Worm (Caenorhabditis elegans) whole organism, L4 larva: ENCODE measurements around the gene F49F1.12.

Experiments used
- F37D6.2 ChIP-seq: sonication (generic microtip); optimal IDR thresholded peaks from 2 replicates; lab custom pipeline; 2016; ENCODE audit warnings: mild to moderate bottlenecking, missing genetic modification characterization, missing compliant biosample characterization
- R02D3.7 ChIP-seq: fragments of 150-350 bp; sonication (generic microtip); optimal IDR thresholded peaks from 3 replicates; lab custom pipeline; 2014; ENCODE audit warnings: missing biosample characterization, missing genetic modification characterization
- T20F7.1 ChIP-seq: fragments of 200-800 bp; sonication (Bioruptor generic); optimal IDR thresholded peaks from 2 replicates; lab custom pipeline; 2018; ENCODE audit warnings: mild to moderate bottlenecking, missing genetic modification characterization, missing compliant biosample characterization
- Y48G9A.11 ChIP-seq: fragments of 200-800 bp; sonication (Bioruptor generic); IDR thresholded peaks from 2 replicates; pipeline ENCODE4 v1.3.6; 2022; ENCODE audit warnings: missing genetic modification reagents, missing genetic modification characterization, missing compliant biosample characterization
- ZK337.2 ChIP-seq: fragments of 200-800 bp; sonication (Bioruptor generic); IDR thresholded peaks from 2 replicates; pipeline ENCODE4 v1.3.6; 2022; ENCODE audit warnings: missing genetic modification reagents, missing genetic modification characterization, missing compliant biosample characterization
- ZK546.5 ChIP-seq, 2 experiments: sonication (generic microtip); optimal IDR thresholded peaks; 2 replicates each; lab custom pipeline; 2017; ENCODE audit warnings: missing biosample characterization in 2 of 2, missing genetic modification characterization in 2 of 2
- aly-2 ChIP-seq: sonication (generic microtip); optimal IDR thresholded peaks from 2 replicates; lab custom pipeline; 2018; ENCODE audit warnings: missing biosample characterization, missing genetic modification characterization
- ama-1 ChIP-seq: fragments of 150-350 bp; optimal IDR thresholded peaks from 2 replicates; lab custom pipeline; 2014; ENCODE audit warnings: inconsistent platforms, mixed read lengths
- ceh-62 ChIP-seq: sonication (generic microtip); optimal IDR thresholded peaks from 2 replicates; lab custom pipeline; 2017; ENCODE audit warnings: missing biosample characterization, missing genetic modification characterization
- ces-1 ChIP-seq: fragments of 150-350 bp; sonication (generic microtip); optimal IDR thresholded peaks from 4 replicates; lab custom pipeline; 2014; ENCODE audit warnings: missing biosample characterization, missing genetic modification reagents, missing genetic modification characterization
- ctbp-1 ChIP-seq: fragments of 200-800 bp; sonication (Bioruptor generic); IDR thresholded peaks from 2 replicates; pipeline ENCODE4 v1.3.6; 2022; ENCODE audit warnings: missing genetic modification reagents, missing genetic modification characterization, missing compliant biosample characterization
- daf-12 ChIP-seq: fragments of 150-350 bp; optimal IDR thresholded peaks from 2 replicates; lab custom pipeline; 2014; ENCODE audit warnings: missing biosample characterization, missing genetic modification reagents, missing genetic modification characterization
- daf-16 ChIP-seq, 3 experiments: sonication (generic microtip); optimal IDR thresholded peaks; 2 replicates each; lab custom pipeline; 2016 to 2017; ENCODE audit warnings: missing genetic modification characterization in 3 of 3, missing genetic modification reagents in 3 of 3, mild to moderate bottlenecking in 2 of 3, missing compliant biosample characterization in 2 of 3, missing biosample characterization in 1 of 3, moderate library complexity in 1 of 3
- daf-8 ChIP-seq: fragments of 200-800 bp; sonication (Bioruptor generic); IDR thresholded peaks from 2 replicates; pipeline ENCODE4 v1.3.6; 2022; ENCODE audit warnings: missing genetic modification characterization, missing compliant biosample characterization
- dmd-6 ChIP-seq: fragments of 200-800 bp; sonication (Bioruptor generic); IDR thresholded peaks from 2 replicates; pipeline ENCODE4 v1.3.6; 2022; ENCODE audit warnings: missing genetic modification reagents, missing genetic modification characterization, missing compliant biosample characterization
- dve-1 ChIP-seq: sonication (generic microtip); optimal IDR thresholded peaks from 2 replicates; lab custom pipeline; 2017; ENCODE audit warnings: antibody characterized with exemption, mild to moderate bottlenecking, missing genetic modification characterization, missing compliant biosample characterization; ENCODE audit not compliant: insufficient read depth
- gei-8 ChIP-seq: fragments of 200-800 bp; sonication (Bioruptor generic); optimal IDR thresholded peaks from 2 replicates; lab custom pipeline; 2018; ENCODE audit warnings: mild to moderate bottlenecking, missing genetic modification characterization, missing compliant biosample characterization
- hlh-11 ChIP-seq: fragments of 200-800 bp; sonication (Bioruptor generic); optimal IDR thresholded peaks from 2 replicates; lab custom pipeline; 2018; ENCODE audit warnings: mild to moderate bottlenecking, missing genetic modification characterization, missing compliant biosample characterization
- hlh-30 ChIP-seq: sonication (generic microtip); optimal IDR thresholded peaks from 2 replicates; lab custom pipeline; 2017; ENCODE audit warnings: antibody characterized with exemption, mild to moderate bottlenecking, missing genetic modification characterization, missing compliant biosample characterization; ENCODE audit not compliant: insufficient read depth
- jun-1 ChIP-seq: fragments of 150-350 bp; optimal IDR thresholded peaks from 2 replicates; lab custom pipeline; 2014; ENCODE audit warnings: missing biosample characterization, missing genetic modification reagents, missing genetic modification characterization
- lin-1 ChIP-seq: fragments of 200-800 bp; sonication (Bioruptor generic); IDR thresholded peaks from 2 replicates; pipeline ENCODE4 v1.3.6; 2022; ENCODE audit warnings: missing genetic modification reagents, missing genetic modification characterization, missing compliant biosample characterization
- lin-13 ChIP-seq: fragments of 150-350 bp; optimal IDR thresholded peaks from 2 replicates; lab custom pipeline; 2014; ENCODE audit warnings: missing biosample characterization, missing genetic modification reagents, missing genetic modification characterization
- lin-15B ChIP-seq: fragments of 150-350 bp; sonication (generic microtip); optimal IDR thresholded peaks from 3 replicates; lab custom pipeline; 2014; ENCODE audit warnings: missing biosample characterization, missing genetic modification characterization
- lin-38 ChIP-seq: fragments of 200-800 bp; sonication (Bioruptor generic); IDR thresholded peaks from 2 replicates; pipeline ENCODE4 v1.3.6; 2022; ENCODE audit warnings: missing genetic modification reagents, missing genetic modification characterization, missing compliant biosample characterization
- lin-39 ChIP-seq: fragments of 150-350 bp; optimal IDR thresholded peaks from 2 replicates; lab custom pipeline; 2014; ENCODE audit warnings: missing biosample characterization, missing genetic modification reagents, missing genetic modification characterization
- lir-3 ChIP-seq: sonication (generic microtip); optimal IDR thresholded peaks from 2 replicates; lab custom pipeline; 2016; ENCODE audit warnings: mild to moderate bottlenecking, missing genetic modification characterization, missing compliant biosample characterization
- madf-5 ChIP-seq, 2 experiments: fragments of 200-800 bp; sonication (Bioruptor generic); IDR thresholded peaks; 2 replicates each; pipeline ENCODE4 v1.3.6; 2022; ENCODE audit warnings: missing compliant biosample characterization in 2 of 2, missing genetic modification characterization in 2 of 2
- mdl-1 ChIP-seq, 2 experiments: fragments of 150-350 bp in 1 of 2; sonication (generic microtip) in 1 of 2; optimal IDR thresholded peaks; 2 replicates each; lab custom pipeline; 2014 to 2017; ENCODE audit warnings: missing biosample characterization in 2 of 2, missing genetic modification characterization in 2 of 2
- mdt-29 ChIP-seq: fragments of 200-800 bp; sonication (Bioruptor generic); IDR thresholded peaks from 2 replicates; pipeline ENCODE4 v1.3.6; 2022; ENCODE audit warnings: missing genetic modification reagents, missing genetic modification characterization, missing compliant biosample characterization
- mxl-2 ChIP-seq: fragments of 200-800 bp; sonication (Bioruptor generic); conservative IDR thresholded peaks from 2 replicates; pipeline ENCODE4 v1.3.6; 2022; ENCODE audit warnings: missing genetic modification reagents, missing genetic modification characterization, missing compliant biosample characterization
- nhr-111 ChIP-seq: fragments of 200-800 bp; sonication (Bioruptor generic); optimal IDR thresholded peaks from 2 replicates; lab custom pipeline; 2018; ENCODE audit warnings: mild to moderate bottlenecking, missing genetic modification characterization, missing compliant biosample characterization
- nhr-237 ChIP-seq: sonication (generic microtip); optimal IDR thresholded peaks from 2 replicates; lab custom pipeline; 2017; ENCODE audit warnings: missing biosample characterization, missing genetic modification characterization
- nhr-41 ChIP-seq: fragments of 200-800 bp; sonication (Bioruptor generic); IDR thresholded peaks from 2 replicates; pipeline ENCODE4 v1.3.6; 2022; ENCODE audit warnings: missing genetic modification reagents, missing genetic modification characterization, missing compliant biosample characterization
- nhr-6 ChIP-seq: fragments of 150-350 bp; optimal IDR thresholded peaks from 2 replicates; lab custom pipeline; 2014; ENCODE audit warnings: missing biosample characterization, missing genetic modification characterization
- pha-4 ChIP-seq, 2 experiments: fragments of 150-350 bp in 1 of 2; fragments of 200-800 bp in 1 of 2; sonication (Bioruptor generic) in 1 of 2; IDR thresholded peaks in 1 of 2; optimal IDR thresholded peaks in 1 of 2; 2 replicates each; pipeline versions ENCODE4 v1.3.6 to Lab custom; 2014 to 2022; ENCODE audit warnings: missing genetic modification characterization in 2 of 2, missing genetic modification reagents in 2 of 2, missing biosample characterization in 1 of 2, missing compliant biosample characterization in 1 of 2
- pqm-1 ChIP-seq: sonication (generic microtip); optimal IDR thresholded peaks from 2 replicates; lab custom pipeline; 2017; ENCODE audit warnings: missing biosample characterization, missing genetic modification characterization
- rbr-2 ChIP-seq: sonication (generic microtip); optimal IDR thresholded peaks from 2 replicates; lab custom pipeline; 2016; ENCODE audit warnings: missing genotype, missing genetic modification characterization, missing compliant biosample characterization
- saeg-2 ChIP-seq: fragments of 200-800 bp; sonication (Bioruptor generic); IDR thresholded peaks from 2 replicates; pipeline ENCODE4 v1.3.6; 2022; ENCODE audit warnings: missing genetic modification reagents, missing genetic modification characterization, missing compliant biosample characterization
- sdz-12 ChIP-seq: fragments of 200-800 bp; sonication (Bioruptor generic); optimal IDR thresholded peaks from 2 replicates; lab custom pipeline; 2018; ENCODE audit warnings: mild to moderate bottlenecking, missing genetic modification characterization, missing compliant biosample characterization
- set-16 ChIP-seq: fragments of 200-800 bp; sonication (Bioruptor generic); IDR thresholded peaks from 2 replicates; pipeline ENCODE4 v1.3.6; 2022; ENCODE audit warnings: missing genetic modification reagents, missing genetic modification characterization, missing compliant biosample characterization
- skn-1 ChIP-seq: fragments of 150-350 bp; optimal IDR thresholded peaks from 2 replicates; lab custom pipeline; 2014; ENCODE audit warnings: missing biosample characterization, missing genetic modification characterization
- spr-3 ChIP-seq: fragments of 200-800 bp; sonication (Bioruptor generic); optimal IDR thresholded peaks from 2 replicates; lab custom pipeline; 2018; ENCODE audit warnings: mild to moderate bottlenecking, missing genetic modification characterization, missing compliant biosample characterization
- zfp-2 ChIP-seq: sonication (generic microtip); optimal IDR thresholded peaks from 2 replicates; lab custom pipeline; 2016; ENCODE audit warnings: mild to moderate bottlenecking, missing genetic modification characterization, missing compliant biosample characterization
- zfp-3 ChIP-seq: fragments of 200-800 bp; sonication (Bioruptor generic); conservative IDR thresholded peaks from 2 replicates; pipeline ENCODE4 v1.3.6; 2022; ENCODE audit warnings: missing genetic modification reagents, missing genetic modification characterization, missing compliant biosample characterization
- zip-11 ChIP-seq: fragments of 200-800 bp; sonication (Bioruptor generic); IDR thresholded peaks from 2 replicates; pipeline ENCODE4 v1.3.6; 2022; ENCODE audit warnings: missing genetic modification characterization, missing compliant biosample characterization
- zip-2 ChIP-seq: fragments of 150-350 bp; optimal IDR thresholded peaks from 2 replicates; lab custom pipeline; 2014; ENCODE audit warnings: missing biosample characterization, missing genetic modification characterization

The F49F1.12 gene

DNA sequence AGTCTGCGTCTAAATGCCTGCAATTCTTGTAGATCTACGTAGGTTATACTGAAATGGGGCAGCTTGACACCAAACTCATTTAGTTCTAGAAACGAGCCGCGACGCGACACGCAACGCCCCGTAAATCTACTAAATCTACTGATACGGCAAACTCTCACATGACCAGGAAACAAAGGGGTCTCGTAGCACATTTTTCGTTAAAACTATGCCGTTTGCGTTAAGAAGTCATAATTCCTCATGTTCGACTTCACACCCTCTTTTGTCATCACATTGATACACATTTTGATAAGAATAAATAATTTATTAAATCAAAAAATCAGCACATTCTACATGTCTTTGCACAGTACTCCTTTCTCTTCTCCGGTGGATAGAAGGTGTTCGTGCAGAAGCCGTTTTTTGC is 21.8 kb downstream of the F49F1.12 start:
- TF ChIP-seq lin-1 (GFP tag; lab: Robert Waterston, UW) (no peak), dmd-6 (GFP tag; lab: Robert Waterston, UW) (peak; percentile 23; the same call in 1 of the 2 replicates), zfp-3 (GFP tag; lab: Robert Waterston, UW) (no peak), pqm-1 (tag; lab: Kevin White, UChicago) (peak; percentile 43), nhr-237 (tag; lab: Kevin White, UChicago) (no peak), R02D3.7 (tag; lab: Kevin White, UChicago) (no peak), hlh-30 (tag; lab: Kevin White, UChicago) (no peak), ama-1 (lab: Kevin White, UChicago) (no peak), gei-8 (GFP tag; lab: Kevin White, UChicago) (no peak), lir-3 (no peak), madf-5 (GFP tag; IDR thresholded peaks at IDR 0.05; lab: Robert Waterston, UW) (no peak), skn-1 (tag; lab: Kevin White, UChicago) (no peak), pha-4 (GFP tag; IDR thresholded peaks at IDR 0.05; lab: Robert Waterston, UW) (no peak), pha-4 (tag; optimal IDR thresholded peaks at IDR 0.05; lab: Kevin White, UChicago) (no peak), lin-15B (no peak), lin-13 (GFP tag; lab: Kevin White, UChicago) (no peak), ZK337.2 (GFP tag; lab: Robert Waterston, UW) (no peak), zip-2 (tag; lab: Kevin White, UChicago) (no peak), mdl-1 (tag; optimal IDR thresholded peaks at IDR 0.05; lab: Kevin White, UChicago) (no peak), hlh-11 (peak; percentile 28), daf-12 (no peak)

DNA sequence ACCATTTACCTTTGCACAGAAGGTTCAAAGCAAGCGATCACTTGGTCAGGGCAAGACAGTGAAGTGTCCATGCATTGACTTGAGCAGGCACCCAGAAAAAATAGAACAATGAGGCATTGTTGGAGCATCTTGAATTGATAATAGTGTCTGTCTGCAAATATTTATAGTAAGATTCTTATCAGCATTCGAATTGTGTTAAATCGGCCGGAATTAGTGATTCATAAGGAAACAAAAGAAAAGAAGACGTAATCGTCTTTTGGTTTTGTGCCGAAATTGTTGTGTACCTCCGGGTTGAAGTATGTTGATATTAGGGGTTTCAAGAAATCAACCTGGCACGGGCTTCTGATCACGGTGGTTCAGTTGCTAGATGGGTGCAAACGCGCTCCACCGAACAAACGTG is 22.6 kb downstream of the F49F1.12 start, which contains the start of gene F49F1.5:
F49F1.5 (minus strand) TSS at position 153 of the 400 bp plus-strand sequence.
- no peak for TF ChIP-seq nhr-6 (tag; lab: Kevin White, UChicago)
- TF ChIP-seq ama-1 (lab: Kevin White, UChicago), result no peak
- TF ChIP-seq ctbp-1, result no peak
- TF ChIP-seq skn-1 (tag; lab: Kevin White, UChicago), result no peak
- no peak for TF ChIP-seq zfp-2 (tag; lab: Kevin White, UChicago)
- no peak for TF ChIP-seq set-16 (GFP tag; lab: Robert Waterston, UW)
- TF ChIP-seq ZK546.5 (tag; optimal IDR thresholded peaks at IDR 0.05; lab: Kevin White, UChicago), result no peak
- no peak for TF ChIP-seq zfp-3 (GFP tag; lab: Robert Waterston, UW)
- TF ChIP-seq rbr-2 (tag; lab: Kevin White, UChicago), result no peak
- no peak for TF ChIP-seq jun-1
- no peak for TF ChIP-seq ces-1
- TF ChIP-seq Y48G9A.11 (GFP tag; lab: Robert Waterston, UW), result no peak
- TF ChIP-seq zip-11 (GFP tag; lab: Robert Waterston, UW), result no peak
- no peak for TF ChIP-seq dve-1
- no peak for TF ChIP-seq ceh-62
- TF ChIP-seq nhr-111, result no peak
- no peak for TF ChIP-seq aly-2 (tag; lab: Kevin White, UChicago)
- no peak for TF ChIP-seq ZK337.2 (GFP tag; lab: Robert Waterston, UW)
- TF ChIP-seq lin-39, result no peak

DNA sequence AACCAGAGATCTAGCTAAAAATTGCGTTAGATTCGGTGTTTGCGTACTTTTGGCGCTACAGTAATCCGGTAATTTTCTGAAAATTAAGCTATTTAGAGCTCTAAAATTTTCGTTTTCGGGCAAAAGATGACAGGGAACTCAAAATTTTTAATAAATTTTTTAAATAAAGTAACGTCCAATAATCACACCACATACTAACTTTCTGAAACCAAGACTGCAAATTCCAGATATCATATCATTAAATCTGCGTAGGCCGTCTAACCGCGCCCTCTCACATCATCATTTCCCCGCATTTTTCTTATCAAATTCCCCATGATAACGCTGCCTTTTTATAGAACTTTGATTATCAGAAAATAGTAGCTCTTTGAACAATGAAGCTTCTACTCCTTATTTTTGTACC is 25.5 kb downstream of the F49F1.12 start, which contains the start of gene drd-50:
drd-50 (plus strand) TSS at position 301 of the 400 bp plus-strand sequence.
- TF ChIP-seq pqm-1 (tag; lab: Kevin White, UChicago), result peak; percentile 42
- TF ChIP-seq aly-2 (tag; lab: Kevin White, UChicago), result no peak
- TF ChIP-seq, all 104 proteins: peak for 1

DNA sequence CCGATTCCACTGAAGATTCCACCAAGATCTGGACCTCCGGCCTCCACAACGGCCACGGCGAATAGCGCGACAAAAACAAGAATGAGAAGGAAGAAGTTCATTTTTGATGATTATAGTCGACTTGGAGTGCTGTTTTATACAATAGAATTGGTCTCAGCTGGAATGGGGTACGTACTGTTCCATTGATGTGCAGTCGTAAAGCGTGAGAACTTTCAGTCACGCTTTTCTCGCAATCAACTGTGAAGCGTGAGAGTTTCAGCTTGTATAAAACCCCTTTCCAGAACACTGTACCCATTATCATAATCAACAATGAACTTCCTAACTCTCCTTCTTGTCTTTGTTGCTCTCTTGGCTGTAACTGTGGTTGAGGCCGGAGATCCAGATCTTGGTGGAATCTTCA is 27.3 kb downstream of the F49F1.12 start, which contains the start of the genes F49F1.4 and F49F1.2:
F49F1.4 (minus strand) TSS at position 101 of the 400 bp plus-strand sequence.
F49F1.2 (plus strand) TSS at position 310 of the 400 bp plus-strand sequence.
- TF ChIP-seq F37D6.2 (tag; lab: Kevin White, UChicago) (no peak), daf-16 (GFP tag; optimal IDR thresholded peaks at IDR 0.05; lab: Kevin White, UChicago) (no peak), daf-16 (tag; optimal IDR thresholded peaks at IDR 0.05; lab: Kevin White, UChicago) (no peak), nhr-41 (no peak), hlh-30 (tag; lab: Kevin White, UChicago) (no peak), sdz-12 (GFP tag; lab: Kevin White, UChicago) (no peak), mxl-2 (GFP tag; lab: Robert Waterston, UW) (no peak), spr-3 (GFP tag; lab: Kevin White, UChicago) (no peak), lin-38 (GFP tag; lab: Robert Waterston, UW) (no peak), T20F7.1 (no peak), daf-8 (GFP tag; lab: Robert Waterston, UW) (no peak), set-16 (GFP tag; lab: Robert Waterston, UW) (no peak), saeg-2 (GFP tag; lab: Robert Waterston, UW) (no peak), mdt-29 (GFP tag; lab: Robert Waterston, UW) (no peak), skn-1 (tag; lab: Kevin White, UChicago) (no peak)
- TF ChIP-seq, all 104 proteins: peak for 0
